Fruit fly (Drosophila melanogaster): ENCODE results near the gene Ranbp21.

Ranbp21 gene

DNA sequence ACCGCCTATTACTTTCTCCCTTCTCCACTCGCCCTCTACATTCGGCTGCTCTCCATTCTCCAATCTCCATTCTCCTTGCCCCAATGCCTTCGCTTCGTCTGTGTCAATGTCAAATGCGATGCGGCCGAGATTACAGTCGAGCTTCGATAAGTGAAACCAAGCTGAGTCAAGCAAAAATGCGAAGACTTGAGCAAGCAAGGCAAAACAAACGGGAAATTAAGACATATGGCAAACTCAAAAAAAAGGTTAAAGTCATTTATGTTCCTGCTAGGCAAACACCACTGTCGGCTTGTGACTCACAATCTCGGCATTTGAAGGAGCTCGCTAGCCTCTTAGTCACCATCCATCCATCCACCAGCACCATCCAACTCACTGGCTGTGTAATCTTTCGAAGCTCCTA is 16.3 kb upstream of the Ranbp21 start (continued):
- TF ChIP-seq CG17361 (GFP tag; IDR thresholded peaks at IDR 0.05) (peak; percentile 92), lilli (GFP tag; optimal IDR thresholded peaks at IDR 0.05) (peak; percentile 99), twi (tag; optimal IDR thresholded peaks at IDR 0.05) (peak; percentile 92), CG9876 (GFP tag; optimal IDR thresholded peaks at IDR 0.05) (peak; percentile 98), dimm (GFP tag; IDR thresholded peaks at IDR 0.05) (peak; percentile 93), az2 (GFP tag; optimal IDR thresholded peaks at IDR 0.05) (peak; percentile 98), bab2 (GFP tag; optimal IDR thresholded peaks at IDR 0.05) (peak; percentile 98), CG32532 (GFP tag; IDR thresholded peaks at IDR 0.05) (peak; percentile 93), CG7357 (GFP tag; IDR thresholded peaks at IDR 0.05) (peak; percentile 87), CG1529 (GFP tag; optimal IDR thresholded peaks at IDR 0.05) (peak; percentile 95), CG13123 (GFP tag; optimal IDR thresholded peaks at IDR 0.05) (peak; percentile 95), Scr (GFP tag; IDR thresholded peaks at IDR 0.05; ENCODE audit: partially characterized antibody) (no peak), ttk (GFP tag; IDR thresholded peaks at IDR 0.05) (peak; percentile 91), GATAe (GFP tag; conservative IDR thresholded peaks at IDR 0.05) (peak; percentile 75), Hmx (GFP tag; optimal IDR thresholded peaks at IDR 0.05) (no peak), CG2202 (tag; optimal IDR thresholded peaks at IDR 0.05) (peak; percentile 94), ftz-f1 (GFP tag; optimal IDR thresholded peaks at IDR 0.05) (peak; percentile 84), CG18011 (GFP tag; optimal IDR thresholded peaks at IDR 0.05) (peak; percentile 79), Hmr (GFP tag; optimal IDR thresholded peaks at IDR 0.05) (peak; percentile 96), CG16813 (GFP tag; IDR thresholded peaks at IDR 0.05; ENCODE audit: partially characterized antibody) (no peak), pnt (GFP tag; optimal IDR thresholded peaks at IDR 0.05) (peak; percentile 99), CG11093 (GFP tag; IDR thresholded peaks at IDR 0.05) (peak; percentile 92), CG6175 (GFP tag; IDR thresholded peaks at IDR 0.05) (peak; percentile 89), CG10654 (GFP tag; optimal IDR thresholded peaks at IDR 0.05) (peak; percentile 88), PHDP (tag; optimal IDR thresholded peaks at IDR 0.05) (peak; percentile 95), Meics (GFP tag; optimal IDR thresholded peaks at IDR 0.05) (peak; percentile 91), Blimp-1 (GFP tag; optimal IDR thresholded peaks at IDR 0.05) (peak; percentile 85), NC2α (GFP tag; optimal IDR thresholded peaks at IDR 0.05) (peak; percentile 97), CG13287 (GFP tag; IDR thresholded peaks at IDR 0.05; ENCODE audit: partially characterized antibody) (no peak), B-H1 (GFP tag; IDR thresholded peaks at IDR 0.05) (peak; percentile 89), nerfin-2 (GFP tag; IDR thresholded peaks at IDR 0.05; ENCODE audit: partially characterized antibody) (no peak), fd96Cb (tag; optimal IDR thresholded peaks at IDR 0.05) (peak; percentile 93), CG16779 (GFP tag; IDR thresholded peaks at IDR 0.05) (peak; percentile 90), seq (GFP tag; IDR thresholded peaks at IDR 0.05) (peak; percentile 95), Hr51 (GFP tag; optimal IDR thresholded peaks at IDR 0.05) (peak; percentile 93 to 96), CG18476 (GFP tag; optimal IDR thresholded peaks at IDR 0.05) (peak; percentile 89), HHEX (GFP tag; optimal IDR thresholded peaks at IDR 0.05) (peak; percentile 91), sens-2 (GFP tag; IDR thresholded peaks at IDR 0.05) (peak; percentile 92), CG4360 (GFP tag; IDR thresholded peaks at IDR 0.05) (peak; percentile 46; the same call in 1 of the 2 replicates), CG15269 (tag; optimal IDR thresholded peaks at IDR 0.05) (peak; percentile 97), CG4328 (GFP tag; optimal IDR thresholded peaks at IDR 0.05) (peak; percentile 84), grn (GFP tag; optimal IDR thresholded peaks at IDR 0.05) (peak; percentile 87), CoRest (tag; optimal IDR thresholded peaks at IDR 0.05) (peak; percentile 97), CG10274 (GFP tag; optimal IDR thresholded peaks at IDR 0.05) (peak; percentile 86), CG3281 (GFP tag; optimal IDR thresholded peaks at IDR 0.05) (peak; percentile 87), wek (GFP tag; optimal IDR thresholded peaks at IDR 0.05) (peak; percentile 90), CG6813 (GFP tag; optimal IDR thresholded peaks at IDR 0.05) (peak; percentile 92), CG6272 (GFP tag; IDR thresholded peaks at IDR 0.05) (peak; percentile 88), Dad (GFP tag; optimal IDR thresholded peaks at IDR 0.05) (peak; percentile 97), gcm (GFP tag; optimal IDR thresholded peaks at IDR 0.05) (peak; percentile 96), CG14050 (GFP tag; IDR thresholded peaks at IDR 0.05) (peak; percentile 92)

Data from whole organism, embryonic.